Worm (Caenorhabditis elegans) whole organism, L2 larva: Measurements from ENCODE around the gene C51E3.10.

Experiments
- C34F6.9 ChIP-seq: fragments of 150-350 bp; optimal IDR thresholded peaks from 2 replicates; lab custom pipeline; 2014; ENCODE audit warnings: missing biosample characterization, missing genetic modification characterization
- F13H6.1 ChIP-seq: sonication (generic microtip); optimal IDR thresholded peaks from 2 replicates; lab custom pipeline; 2016; ENCODE audit warnings: missing genetic modification characterization, missing compliant biosample characterization
- R02D3.7 ChIP-seq: fragments of 150-350 bp; optimal IDR thresholded peaks from 2 replicates; lab custom pipeline; 2014; ENCODE audit warnings: missing biosample characterization, missing genetic modification characterization
- Y55F3AM.14 ChIP-seq: fragments of 200-800 bp; sonication (Bioruptor generic); optimal IDR thresholded peaks from 2 replicates; lab custom pipeline; 2018; ENCODE audit warnings: mild to moderate bottlenecking, missing genetic modification characterization, missing compliant biosample characterization
- ZK546.5 ChIP-seq: sonication (generic microtip); optimal IDR thresholded peaks from 2 replicates; lab custom pipeline; 2017; ENCODE audit warnings: missing biosample characterization, missing genetic modification characterization
- alr-1 ChIP-seq: fragments of 150-350 bp; optimal IDR thresholded peaks from 2 replicates; lab custom pipeline; 2014; ENCODE audit warnings: missing biosample characterization, missing genetic modification characterization
- aly-2 ChIP-seq: fragments of 150-350 bp; optimal IDR thresholded peaks from 2 replicates; lab custom pipeline; 2014; ENCODE audit warnings: missing biosample characterization, missing genetic modification characterization
- ama-1 ChIP-seq: fragments of 150-350 bp; optimal IDR thresholded peaks from 2 replicates; lab custom pipeline; 2018; ENCODE audit warnings: inconsistent platforms
- blmp-1 ChIP-seq: sonication (generic microtip); optimal IDR thresholded peaks from 2 replicates; lab custom pipeline; 2017; ENCODE audit warnings: missing genetic modification characterization, mild to moderate bottlenecking, missing compliant biosample characterization, antibody characterized with exemption, moderate library complexity; ENCODE audit not compliant: insufficient read depth
- ceh-16 ChIP-seq: fragments of 150-350 bp; optimal IDR thresholded peaks from 2 replicates; lab custom pipeline; 2014; ENCODE audit warnings: missing biosample characterization, missing genetic modification characterization
- ceh-82 ChIP-seq: fragments of 150-350 bp; optimal IDR thresholded peaks from 2 replicates; lab custom pipeline; 2014; ENCODE audit warnings: missing biosample characterization, missing genetic modification characterization
- crh-2 ChIP-seq: sonication (generic microtip); optimal IDR thresholded peaks from 2 replicates; lab custom pipeline; 2017; ENCODE audit warnings: missing biosample characterization, missing genetic modification characterization
- dmd-4 ChIP-seq: sonication (generic microtip); optimal IDR thresholded peaks from 2 replicates; lab custom pipeline; 2017; ENCODE audit warnings: missing biosample characterization, missing genetic modification characterization
- egl-27 ChIP-seq: sonication (generic microtip); optimal IDR thresholded peaks from 3 replicates; lab custom pipeline; 2017; ENCODE audit warnings: missing biosample characterization, missing genetic modification reagents, missing genetic modification characterization
- elt-1 ChIP-seq: fragments of 150-350 bp; optimal IDR thresholded peaks from 2 replicates; lab custom pipeline; 2014; ENCODE audit warnings: missing biosample characterization, missing genetic modification characterization
- elt-3 ChIP-seq: sonication (generic microtip); optimal IDR thresholded peaks from 2 replicates; lab custom pipeline; 2017; ENCODE audit warnings: missing biosample characterization, missing genetic modification characterization
- fos-1 ChIP-seq: fragments of 150-350 bp; optimal IDR thresholded peaks from 2 replicates; lab custom pipeline; 2014; ENCODE audit warnings: missing biosample characterization, missing genetic modification characterization
- gmeb-1 ChIP-seq: fragments of 150-350 bp; optimal IDR thresholded peaks from 2 replicates; lab custom pipeline; 2014; ENCODE audit warnings: missing biosample characterization, missing genetic modification characterization
- lin-11 ChIP-seq: fragments of 150-350 bp; sonication (generic microtip); optimal IDR thresholded peaks from 2 replicates; lab custom pipeline; 2014; ENCODE audit warnings: missing biosample characterization, missing genetic modification characterization, inconsistent platforms, mixed read lengths
- lin-13 ChIP-seq: fragments of 150-350 bp; optimal IDR thresholded peaks from 2 replicates; lab custom pipeline; 2014; ENCODE audit warnings: missing biosample characterization, missing genetic modification reagents, missing genetic modification characterization
- lin-39 ChIP-seq: fragments of 150-350 bp; optimal IDR thresholded peaks from 2 replicates; lab custom pipeline; 2014; ENCODE audit warnings: missing biosample characterization, missing genetic modification reagents, missing genetic modification characterization
- lsy-2 ChIP-seq, 2 experiments: fragments of 150-350 bp in 1 of 2; sonication (generic microtip) in 1 of 2; optimal IDR thresholded peaks; 2 replicates each; lab custom pipeline; 2014 to 2017; ENCODE audit warnings: missing biosample characterization in 2 of 2, missing genetic modification characterization in 2 of 2
- mab-5 ChIP-seq: fragments of 150-350 bp; optimal IDR thresholded peaks from 2 replicates; lab custom pipeline; 2014; ENCODE audit warnings: missing biosample characterization, missing genetic modification characterization
- mbf-1 ChIP-seq: sonication (generic microtip); optimal IDR thresholded peaks from 2 replicates; lab custom pipeline; 2017; ENCODE audit warnings: missing biosample characterization, missing genetic modification characterization
- mdl-1 ChIP-seq, 2 experiments: fragments of 150-350 bp in 1 of 2; sonication (generic microtip) in 1 of 2; optimal IDR thresholded peaks; 2 replicates each; lab custom pipeline; 2017; ENCODE audit warnings: missing biosample characterization in 2 of 2, missing genetic modification characterization in 2 of 2
- nhr-10 ChIP-seq: sonication (generic microtip); optimal IDR thresholded peaks from 2 replicates; lab custom pipeline; 2017; ENCODE audit warnings: missing biosample characterization, missing genetic modification characterization
- nhr-11 ChIP-seq: fragments of 150-350 bp; optimal IDR thresholded peaks from 2 replicates; lab custom pipeline; 2014; ENCODE audit warnings: missing biosample characterization, missing genetic modification characterization
- nhr-12 ChIP-seq: fragments of 150-350 bp; optimal IDR thresholded peaks from 2 replicates; lab custom pipeline; 2014; ENCODE audit warnings: missing biosample characterization, missing genetic modification characterization
- nhr-129 ChIP-seq: fragments of 150-350 bp; optimal IDR thresholded peaks from 2 replicates; lab custom pipeline; 2014; ENCODE audit warnings: missing biosample characterization, missing genetic modification characterization
- nhr-21 ChIP-seq: fragments of 150-350 bp; optimal IDR thresholded peaks from 2 replicates; lab custom pipeline; 2014; ENCODE audit warnings: missing biosample characterization, missing genetic modification characterization
- nhr-23 ChIP-seq: fragments of 150-350 bp; optimal IDR thresholded peaks from 2 replicates; lab custom pipeline; 2014; ENCODE audit warnings: missing biosample characterization, missing genetic modification reagents, missing genetic modification characterization
- nhr-237 ChIP-seq: fragments of 150-350 bp; optimal IDR thresholded peaks from 2 replicates; lab custom pipeline; 2014; ENCODE audit warnings: missing biosample characterization, missing genetic modification characterization
- nhr-25 ChIP-seq: fragments of 150-350 bp; sonication (generic microtip); optimal IDR thresholded peaks from 3 replicates; lab custom pipeline; 2014; ENCODE audit warnings: missing biosample characterization, missing genetic modification characterization
- nhr-6 ChIP-seq: fragments of 150-350 bp; optimal IDR thresholded peaks from 2 replicates; lab custom pipeline; 2014; ENCODE audit warnings: missing biosample characterization, missing genetic modification characterization
- nhr-77 ChIP-seq: fragments of 150-350 bp; optimal IDR thresholded peaks from 2 replicates; lab custom pipeline; 2014; ENCODE audit warnings: missing biosample characterization, missing genetic modification characterization
- peb-1 ChIP-seq: fragments of 150-350 bp; optimal IDR thresholded peaks from 2 replicates; lab custom pipeline; 2014; ENCODE audit warnings: missing biosample characterization, missing genetic modification characterization
- sem-4 ChIP-seq: fragments of 150-350 bp; optimal IDR thresholded peaks from 2 replicates; lab custom pipeline; 2014; ENCODE audit warnings: missing biosample characterization, missing genetic modification reagents, missing genetic modification characterization
- skn-1 ChIP-seq: sonication (generic microtip); optimal IDR thresholded peaks from 2 replicates; lab custom pipeline; 2017; ENCODE audit warnings: missing biosample characterization, missing genetic modification characterization
- sma-3 ChIP-seq: sonication (generic microtip); optimal IDR thresholded peaks from 2 replicates; lab custom pipeline; 2016; ENCODE audit warnings: missing genetic modification reagents, missing genetic modification characterization, missing compliant biosample characterization
- sma-9 ChIP-seq, 2 experiments: fragments of 150-350 bp in 1 of 2; sonication (generic microtip) in 1 of 2; optimal IDR thresholded peaks; 2 replicates each; lab custom pipeline; 2014 to 2016; ENCODE audit warnings: missing genetic modification characterization in 2 of 2, mild to moderate bottlenecking in 1 of 2, missing biosample characterization in 1 of 2, missing compliant biosample characterization in 1 of 2, missing genetic modification reagents in 1 of 2, moderate library complexity in 1 of 2
- snpc-4 ChIP-seq: fragments of 150-350 bp; optimal IDR thresholded peaks from 2 replicates; lab custom pipeline; 2014; ENCODE audit warnings: missing biosample characterization, missing genetic modification characterization
- unc-39 ChIP-seq: fragments of 150-350 bp; optimal IDR thresholded peaks from 2 replicates; lab custom pipeline; 2014; ENCODE audit warnings: missing biosample characterization, missing genetic modification characterization
- unc-55 ChIP-seq: fragments of 150-350 bp; sonication (generic microtip); optimal IDR thresholded peaks from 3 replicates; lab custom pipeline; 2014; ENCODE audit warnings: missing biosample characterization, missing genetic modification reagents, missing genetic modification characterization
- unc-62 ChIP-seq: fragments of 150-350 bp; optimal IDR thresholded peaks from 2 replicates; lab custom pipeline; 2014; ENCODE audit warnings: missing biosample characterization, missing genetic modification reagents, missing genetic modification characterization
- zag-1 ChIP-seq: fragments of 150-350 bp; optimal IDR thresholded peaks from 2 replicates; lab custom pipeline; 2014; ENCODE audit warnings: missing biosample characterization, missing genetic modification characterization
- ztf-1 ChIP-seq: fragments of 200-800 bp; sonication (Bioruptor generic); conservative IDR thresholded peaks from 2 replicates; pipeline ENCODE4 v1.3.6; 2022; ENCODE audit warnings: missing genetic modification characterization, missing compliant biosample characterization
- ztf-11 ChIP-seq: sonication (generic microtip); optimal IDR thresholded peaks from 2 replicates; lab custom pipeline; 2017; ENCODE audit warnings: missing biosample characterization, missing genetic modification characterization
- ztf-4 ChIP-seq: fragments of 150-350 bp; optimal IDR thresholded peaks from 2 replicates; lab custom pipeline; 2014; ENCODE audit warnings: missing biosample characterization, missing genetic modification characterization

C51E3.10 gene

DNA sequence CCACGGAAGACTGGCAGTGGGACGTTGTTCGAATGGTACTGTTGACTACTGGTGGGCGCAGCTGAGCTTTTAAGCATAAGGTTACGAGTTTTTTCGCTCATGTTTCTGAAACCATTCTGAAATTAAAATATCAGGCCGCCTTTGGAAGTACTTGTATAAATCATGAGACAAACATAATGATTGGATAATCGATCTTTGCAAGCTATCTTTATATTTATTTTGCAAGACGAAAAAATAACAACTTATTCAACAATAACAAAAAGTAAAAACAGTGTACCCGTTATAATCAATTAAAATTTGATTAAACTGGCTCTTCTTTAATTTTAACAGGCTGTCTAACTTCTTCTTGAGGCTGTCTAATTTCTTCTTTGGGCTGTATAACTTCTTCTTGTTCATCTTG, 44.5 kb upstream of the C51E3.10 start, which contains the start of gene ZK856.16:
Gene ZK856.16, minus strand, starts transcription at position 101 of the 400 bp plus-strand sequence.
- no peak for TF ChIP-seq snpc-4
- no peak for TF ChIP-seq F13H6.1 (tag; lab: Kevin White, UChicago)
- TF ChIP-seq nhr-77 (tag; lab: Kevin White, UChicago): no peak
- TF ChIP-seq peb-1 (tag; lab: Kevin White, UChicago): no peak
- TF ChIP-seq nhr-21 (tag; lab: Kevin White, UChicago): no peak
- TF ChIP-seq unc-55: no peak
- TF ChIP-seq sma-3 (GFP tag; lab: Kevin White, UChicago): no peak
- TF ChIP-seq elt-1 (tag; lab: Kevin White, UChicago): no peak
- no peak for TF ChIP-seq nhr-11 (tag; lab: Kevin White, UChicago)
- no peak for TF ChIP-seq nhr-25 (tag; lab: Kevin White, UChicago)
- no peak for TF ChIP-seq dmd-4 (tag; lab: Kevin White, UChicago)
- TF ChIP-seq nhr-12 (tag; lab: Kevin White, UChicago): no peak
- TF ChIP-seq unc-62: no peak
- no peak for TF ChIP-seq ZK546.5 (tag; lab: Kevin White, UChicago)
- no peak for TF ChIP-seq ceh-82
- TF ChIP-seq gmeb-1 (tag; lab: Kevin White, UChicago): no peak
- TF ChIP-seq nhr-6 (tag; lab: Kevin White, UChicago): no peak
- no peak for TF ChIP-seq elt-3
- TF ChIP-seq lsy-2 (tag; optimal IDR thresholded peaks at IDR 0.05; lab: Kevin White, UChicago): no peak
- no peak for TF ChIP-seq nhr-23

- peak; percentile 21 for TF ChIP-seq sem-4
- TF ChIP-seq nhr-25 (tag; lab: Kevin White, UChicago): peak; percentile 66
- TF ChIP-seq peb-1 (tag; lab: Kevin White, UChicago): no peak
- TF ChIP-seq mab-5 (tag; lab: Kevin White, UChicago): peak; percentile 37
- no peak for TF ChIP-seq ztf-11 (tag; lab: Kevin White, UChicago)
- peak; percentile 41 for TF ChIP-seq sma-9 (GFP tag; optimal IDR thresholded peaks at IDR 0.05; lab: Kevin White, UChicago)
- no peak for TF ChIP-seq sma-9 (tag; optimal IDR thresholded peaks at IDR 0.05; lab: Kevin White, UChicago)
- TF ChIP-seq blmp-1: no peak
- TF ChIP-seq alr-1: no peak
- TF ChIP-seq lin-11 (tag; lab: Kevin White, UChicago): no peak
- TF ChIP-seq lin-13 (GFP tag; lab: Kevin White, UChicago): peak; percentile 51
- TF ChIP-seq skn-1 (tag; lab: Kevin White, UChicago): no peak
- TF ChIP-seq ztf-4 (tag; lab: Kevin White, UChicago): no peak
- TF ChIP-seq nhr-10 (tag; lab: Kevin White, UChicago): no peak
- no peak for TF ChIP-seq nhr-6 (tag; lab: Kevin White, UChicago)
- no peak for TF ChIP-seq ztf-1
- TF ChIP-seq nhr-129 (tag; lab: Kevin White, UChicago): peak; percentile 43
- no peak for TF ChIP-seq unc-62
- TF ChIP-seq nhr-12 (tag; lab: Kevin White, UChicago): no peak
- no peak for TF ChIP-seq F13H6.1 (tag; lab: Kevin White, UChicago)
- no peak for TF ChIP-seq nhr-23
- no peak for TF ChIP-seq mbf-1 (tag; lab: Kevin White, UChicago)
- TF ChIP-seq C34F6.9 (tag; lab: Kevin White, UChicago): peak; percentile 86
- no peak for TF ChIP-seq unc-39
- TF ChIP-seq dmd-4 (tag; lab: Kevin White, UChicago): no peak
- no peak for TF ChIP-seq nhr-237 (tag; lab: Kevin White, UChicago)
- TF ChIP-seq crh-2: peak; percentile 76
- TF ChIP-seq ZK546.5 (tag; lab: Kevin White, UChicago): no peak
- TF ChIP-seq elt-3: no peak
- TF ChIP-seq lin-39: no peak
- no peak for TF ChIP-seq snpc-4
- no peak for TF ChIP-seq nhr-77 (tag; lab: Kevin White, UChicago)
- peak; percentile 67 to 89 for TF ChIP-seq lsy-2 (tag; optimal IDR thresholded peaks at IDR 0.05; lab: Kevin White, UChicago)
- no peak for TF ChIP-seq mdl-1 (tag; optimal IDR thresholded peaks at IDR 0.05; lab: Kevin White, UChicago)
- TF ChIP-seq sma-3 (GFP tag; lab: Kevin White, UChicago): peak; percentile 62
- TF ChIP-seq gmeb-1 (tag; lab: Kevin White, UChicago): peak; percentile 80
- TF ChIP-seq elt-1 (tag; lab: Kevin White, UChicago): no peak
- TF ChIP-seq ama-1 (lab: Kevin White, UChicago): peak; percentile 25
- peak; percentile 52 for TF ChIP-seq R02D3.7
- TF ChIP-seq egl-27: no peak
- no peak for TF ChIP-seq nhr-11 (tag; lab: Kevin White, UChicago)
- TF ChIP-seq nhr-21 (tag; lab: Kevin White, UChicago): peak; percentile 41
- no peak for TF ChIP-seq ceh-16 (tag; lab: Kevin White, UChicago)
- no peak for TF ChIP-seq Y55F3AM.14 (GFP tag; lab: Kevin White, UChicago)
- TF ChIP-seq aly-2 (tag; lab: Kevin White, UChicago): no peak
- TF ChIP-seq unc-55: peak; percentile 72
- TF ChIP-seq fos-1: no peak
- no peak for TF ChIP-seq zag-1 (tag; lab: Kevin White, UChicago)
- no peak for TF ChIP-seq ceh-82
Measured at ce11 chrV:10204863-10205338, 44.0 kb upstream of the C51E3.10 start, which contains the start of the genes ZK856.19 and ZK856.11. Gene ZK856.19 (minus strand): TSS chrV:10204913. Gene ZK856.11 (minus strand): TSS chrV:10204938.
